Worm (Caenorhabditis elegans): Measurements from ENCODE around the gene eat-17.

The eat-17 gene

DNA sequence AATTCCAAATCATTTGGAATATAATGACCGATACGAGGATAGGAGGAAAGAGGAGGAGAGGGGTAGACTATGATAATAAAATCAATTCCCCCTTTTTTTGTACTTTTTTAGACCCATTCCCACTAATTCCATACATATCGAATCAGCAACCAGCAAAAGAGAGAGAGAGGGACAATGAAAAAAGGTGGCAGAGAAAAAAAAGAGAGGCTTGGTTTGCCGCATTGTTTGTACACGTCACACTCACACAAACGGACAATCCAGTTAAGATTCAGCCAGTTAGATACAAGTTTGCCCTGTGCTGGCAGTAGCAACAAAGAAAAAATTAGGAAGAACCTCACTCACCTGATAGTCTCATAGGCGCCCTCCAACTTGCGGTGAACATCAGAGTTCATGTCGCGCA lies 15.7 kb downstream of the eat-17 start (continued):
- no peak for TF ChIP-seq rpc-1 (optimal IDR thresholded peaks at IDR 0.05)
- no peak for TF ChIP-seq rpc-1 (tag; optimal IDR thresholded peaks at IDR 0.05)
- no peak for TF ChIP-seq B0261.1 (tag; optimal IDR thresholded peaks at IDR 0.05)

DNA sequence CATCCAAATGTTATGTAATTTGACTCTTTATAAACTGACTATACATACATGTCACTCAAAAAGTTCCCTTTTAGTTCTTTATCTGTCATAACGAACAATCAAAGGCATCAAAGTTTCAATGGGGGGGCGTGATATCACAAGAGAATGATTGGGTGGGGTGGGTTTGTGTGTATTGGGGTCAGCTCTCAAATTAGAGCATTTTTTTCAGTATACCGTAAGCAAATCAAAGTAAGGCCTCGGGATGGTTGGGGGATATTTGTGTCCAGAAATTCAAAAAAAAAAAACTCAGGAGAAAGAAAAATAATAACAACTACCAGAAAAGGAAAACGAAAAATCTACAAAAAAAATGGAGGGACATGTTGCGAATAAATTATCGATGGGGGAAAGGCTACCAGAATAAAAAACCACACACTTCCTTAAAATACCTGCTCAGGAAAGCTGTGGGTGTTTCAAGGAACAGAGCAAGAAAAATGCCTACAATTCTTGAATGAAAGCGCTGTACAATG lies 18.2 kb downstream of the eat-17 start, which contains the start of gene F01G12.18:
TSS of gene F01G12.18 (minus strand) at position 51 of the 506 bp plus-strand sequence.
- no peak for TF ChIP-seq repo-1 (tag; optimal IDR thresholded peaks at IDR 0.05)
- TF ChIP-seq bed-2 (GFP tag; IDR thresholded peaks at IDR 0.05), result no peak
- TF ChIP-seq nhr-80 (tag; optimal IDR thresholded peaks at IDR 0.05), result peak; percentile 29
- TF ChIP-seq nhr-120 (GFP tag; IDR thresholded peaks at IDR 0.05), result no peak
- TF ChIP-seq rec-8 (tag; optimal IDR thresholded peaks at IDR 0.05), result no peak
- no peak for TF ChIP-seq madf-3 (GFP tag; IDR thresholded peaks at IDR 0.05)
- TF ChIP-seq ccch-3 (GFP tag; optimal IDR thresholded peaks at IDR 0.05), result no peak
- TF ChIP-seq him-1 (tag; optimal IDR thresholded peaks at IDR 0.05), result no peak

ce11 chrX:16392107-16392506 lies 24.5 kb downstream of the eat-17 start:
- TF ChIP-seq repo-1 (tag; optimal IDR thresholded peaks at IDR 0.05) (no peak), zfh-2 (GFP tag; conservative IDR thresholded peaks at IDR 0.05) (peak; percentile 87)

ce11 chrX:16391110-16391509 lies 25.5 kb downstream of the eat-17 start:
- no peak for TF ChIP-seq lsl-1 (GFP tag; optimal IDR thresholded peaks at IDR 0.05)
- no peak for TF ChIP-seq sdz-38 (tag; optimal IDR thresholded peaks at IDR 0.05)
- TF ChIP-seq B0336.3 (GFP tag; IDR thresholded peaks at IDR 0.05), result no peak
- TF ChIP-seq K12H6.12 (tag; optimal IDR thresholded peaks at IDR 0.05), result no peak
- no peak for TF ChIP-seq cebp-2 (GFP tag; IDR thresholded peaks at IDR 0.05)
- no peak for TF ChIP-seq nhr-80 (tag; optimal IDR thresholded peaks at IDR 0.05)
- TF ChIP-seq lin-40 (tag; optimal IDR thresholded peaks at IDR 0.05), result no peak
- TF ChIP-seq Y53G8AR.9 (GFP tag; conservative IDR thresholded peaks at IDR 0.05), result no peak

DNA sequence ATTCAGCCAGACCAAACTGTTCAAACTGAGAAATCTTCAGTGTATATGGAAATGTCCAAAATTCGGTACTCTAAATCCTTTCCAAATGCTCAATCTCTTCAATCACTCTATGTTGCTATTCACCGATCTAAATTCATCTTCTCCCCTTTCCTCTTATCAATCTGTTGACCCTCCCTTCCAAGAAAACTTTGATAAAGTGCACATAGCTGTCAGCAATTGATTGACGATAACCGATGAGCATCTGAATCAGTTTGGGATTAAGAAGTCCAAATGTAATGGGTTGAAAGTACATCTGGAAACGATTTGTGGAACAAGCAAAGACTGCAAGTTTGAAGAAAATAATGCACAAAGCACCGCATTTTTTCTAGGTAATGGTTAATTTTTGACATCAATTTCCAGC lies 26.7 kb downstream of the eat-17 start:
- TF ChIP-seq Y53G8AR.9 (GFP tag; conservative IDR thresholded peaks at IDR 0.05), result no peak
- no peak for TF ChIP-seq nhr-80 (tag; optimal IDR thresholded peaks at IDR 0.05)
- TF ChIP-seq F37B4.10 (GFP tag; IDR thresholded peaks at IDR 0.05), result no peak
- TF ChIP-seq attf-5 (GFP tag; optimal IDR thresholded peaks at IDR 0.05), result no peak
- TF ChIP-seq hmg-1.2 (GFP tag; IDR thresholded peaks at IDR 0.05), result no peak
- TF ChIP-seq mcd-1 (GFP tag; IDR thresholded peaks at IDR 0.05), result no peak
- no peak for TF ChIP-seq ceh-27 (GFP tag; optimal IDR thresholded peaks at IDR 0.05)
- TF ChIP-seq T26A5.8 (tag; optimal IDR thresholded peaks at IDR 0.05), result no peak
- TF ChIP-seq F52B5.7 (tag; optimal IDR thresholded peaks at IDR 0.05), result no peak
- TF ChIP-seq rec-8 (tag; optimal IDR thresholded peaks at IDR 0.05), result no peak
- no peak for TF ChIP-seq akir-1 (GFP tag; optimal IDR thresholded peaks at IDR 0.05)
- no peak for TF ChIP-seq lag-1 (GFP tag; IDR thresholded peaks at IDR 0.05)
- TF ChIP-seq pha-4 (tag; optimal IDR thresholded peaks at IDR 0.05), result no peak
- TF ChIP-seq hmg-20 (GFP tag; IDR thresholded peaks at IDR 0.05), result no peak
- no peak for TF ChIP-seq ets-4 (GFP tag; optimal IDR thresholded peaks at IDR 0.05)

ce11 chrX:16389273-16389672 lies 27.4 kb downstream of the eat-17 start, which contains the start of gene let-2:
TSS of gene let-2 (minus strand) at chrX:16389340.
- TF ChIP-seq zim-3 (tag; optimal IDR thresholded peaks at IDR 0.05) (no peak), ama-1 (optimal IDR thresholded peaks at IDR 0.05) (no peak), ama-1 (GFP tag; optimal IDR thresholded peaks at IDR 0.05) (no peak), zfh-2 (GFP tag; conservative IDR thresholded peaks at IDR 0.05) (peak; percentile 86)
